Worm (Caenorhabditis elegans) whole organism, mixed stage, embryonic: ENCODE measurements around the gene clp-9.

ENCODE experiments used
- M03D4.4 ChIP-seq: sonication (generic microtip); optimal IDR thresholded peaks from 2 replicates; lab custom pipeline; 2017; ENCODE audit warnings: mild to moderate bottlenecking, missing genetic modification characterization, missing compliant biosample characterization
- bed-3 ChIP-seq: fragments of 200-800 bp; sonication (Bioruptor generic); optimal IDR thresholded peaks from 3 replicates; lab custom pipeline; 2018; ENCODE audit warnings: mild to moderate bottlenecking, missing genetic modification characterization, moderate library complexity, missing compliant biosample characterization
- ceh-43 ChIP-seq: fragments of 200-800 bp; sonication (Bioruptor generic); optimal IDR thresholded peaks from 2 replicates; lab custom pipeline; 2018; ENCODE audit warnings: mild to moderate bottlenecking, missing genetic modification characterization, moderate library complexity, missing compliant biosample characterization
- ces-1 ChIP-seq: fragments of 150-350 bp; optimal IDR thresholded peaks from 2 replicates; lab custom pipeline; 2014; ENCODE audit warnings: missing biosample characterization, missing genetic modification reagents, missing genetic modification characterization
- cnd-1 ChIP-seq: fragments of 200-800 bp; sonication (Bioruptor generic); optimal IDR thresholded peaks from 2 replicates; lab custom pipeline; 2018; ENCODE audit warnings: mild to moderate bottlenecking, missing genetic modification characterization, missing compliant biosample characterization
- drap-1 ChIP-seq: fragments of 200-800 bp; sonication (Bioruptor generic); optimal IDR thresholded peaks from 3 replicates; lab custom pipeline; 2018; ENCODE audit warnings: mild to moderate bottlenecking, missing genetic modification characterization, missing compliant biosample characterization
- elt-1 ChIP-seq: sonication (generic microtip); optimal IDR thresholded peaks from 2 replicates; lab custom pipeline; 2017; ENCODE audit warnings: missing genetic modification characterization, mild to moderate bottlenecking, missing compliant biosample characterization, antibody characterized with exemption, moderate library complexity, borderline replicate concordance; ENCODE audit not compliant: insufficient read depth
- elt-3 ChIP-seq: fragments of 150-350 bp; optimal IDR thresholded peaks from 2 replicates; lab custom pipeline; 2014; ENCODE audit warnings: missing biosample characterization, missing genetic modification characterization
- ham-2 ChIP-seq: fragments of 200-800 bp; sonication (Bioruptor generic); optimal IDR thresholded peaks from 2 replicates; lab custom pipeline; 2018; ENCODE audit warnings: mild to moderate bottlenecking, missing genetic modification characterization, missing compliant biosample characterization
- hlh-1 ChIP-seq: fragments of 150-350 bp; optimal IDR thresholded peaks from 2 replicates; lab custom pipeline; 2014; ENCODE audit warnings: missing biosample characterization, missing genetic modification reagents, missing genetic modification characterization
- lin-13 ChIP-seq: fragments of 150-350 bp; optimal IDR thresholded peaks from 2 replicates; lab custom pipeline; 2014; ENCODE audit warnings: missing biosample characterization, missing genetic modification characterization
- lin-32 ChIP-seq: fragments of 200-800 bp; sonication (Bioruptor generic); optimal IDR thresholded peaks from 2 replicates; lab custom pipeline; 2018; ENCODE audit warnings: mild to moderate bottlenecking, missing genetic modification characterization, missing compliant biosample characterization
- lsy-2 ChIP-seq: fragments of 150-350 bp; optimal IDR thresholded peaks from 2 replicates; lab custom pipeline; 2014; ENCODE audit warnings: missing biosample characterization, missing genetic modification characterization
- mab-5 ChIP-seq: fragments of 150-350 bp; optimal IDR thresholded peaks from 2 replicates; lab custom pipeline; 2014; ENCODE audit warnings: missing biosample characterization, missing genetic modification characterization
- mep-1 ChIP-seq: fragments of 150-350 bp; optimal IDR thresholded peaks from 2 replicates; lab custom pipeline; 2017; ENCODE audit warnings: missing biosample characterization, missing genetic modification reagents, missing genetic modification characterization, inconsistent platforms
- mls-2 ChIP-seq: sonication (generic microtip); optimal IDR thresholded peaks from 2 replicates; lab custom pipeline; 2016; ENCODE audit warnings: mild to moderate bottlenecking, missing genetic modification characterization, moderate library complexity, missing compliant biosample characterization
- nhr-12 ChIP-seq: fragments of 150-350 bp; optimal IDR thresholded peaks from 2 replicates; lab custom pipeline; 2014; ENCODE audit warnings: missing biosample characterization, missing genetic modification characterization
- nhr-2 ChIP-seq: fragments of 150-350 bp; optimal IDR thresholded peaks from 2 replicates; lab custom pipeline; 2014; ENCODE audit warnings: missing biosample characterization, missing genetic modification characterization
- nhr-237 ChIP-seq: fragments of 150-350 bp; optimal IDR thresholded peaks from 2 replicates; lab custom pipeline; 2014; ENCODE audit warnings: missing biosample characterization, missing genetic modification characterization
- nhr-28 ChIP-seq: fragments of 150-350 bp; optimal IDR thresholded peaks from 2 replicates; lab custom pipeline; 2014; ENCODE audit warnings: missing biosample characterization, missing genetic modification characterization
- nhr-76 ChIP-seq: sonication (generic microtip); optimal IDR thresholded peaks from 2 replicates; lab custom pipeline; 2017; ENCODE audit warnings: missing biosample characterization, missing genetic modification characterization
- pha-4 ChIP-seq: fragments of 150-350 bp; optimal IDR thresholded peaks from 2 replicates; lab custom pipeline; 2018; ENCODE audit warnings: missing biosample characterization, missing genetic modification reagents, missing genetic modification characterization
- sem-2 ChIP-seq: fragments of 200-800 bp; sonication (Bioruptor generic); optimal IDR thresholded peaks from 2 replicates; lab custom pipeline; 2018; ENCODE audit warnings: mild to moderate bottlenecking, missing genetic modification characterization, missing compliant biosample characterization
- snpc-4 ChIP-seq: fragments of 150-350 bp; optimal IDR thresholded peaks from 2 replicates; lab custom pipeline; 2014; ENCODE audit warnings: missing biosample characterization, missing genetic modification characterization
- sptf-1 ChIP-seq: sonication (generic microtip); optimal IDR thresholded peaks from 2 replicates; lab custom pipeline; 2017; ENCODE audit warnings: mild to moderate bottlenecking, missing genetic modification characterization, moderate library complexity, missing compliant biosample characterization
- tbx-8 ChIP-seq: fragments of 200-800 bp; sonication (Bioruptor generic); optimal IDR thresholded peaks from 2 replicates; lab custom pipeline; 2018; ENCODE audit warnings: mild to moderate bottlenecking, missing genetic modification characterization, moderate library complexity, missing compliant biosample characterization
- unc-120 ChIP-seq: sonication (generic microtip); optimal IDR thresholded peaks from 2 replicates; lab custom pipeline; 2017; ENCODE audit warnings: missing genetic modification characterization, missing compliant biosample characterization; ENCODE audit not compliant: poor library complexity, severe bottlenecking
- unc-39 ChIP-seq: fragments of 150-350 bp; optimal IDR thresholded peaks from 2 replicates; lab custom pipeline; 2014; ENCODE audit warnings: missing biosample characterization, missing genetic modification characterization
- unc-62 ChIP-seq: fragments of 150-350 bp; optimal IDR thresholded peaks from 2 replicates; lab custom pipeline; 2014; ENCODE audit warnings: missing biosample characterization, missing genetic modification reagents, missing genetic modification characterization
- ztf-11 ChIP-seq: fragments of 150-350 bp; optimal IDR thresholded peaks from 2 replicates; lab custom pipeline; 2014; ENCODE audit warnings: missing biosample characterization, missing genetic modification characterization

The clp-9 gene

DNA sequence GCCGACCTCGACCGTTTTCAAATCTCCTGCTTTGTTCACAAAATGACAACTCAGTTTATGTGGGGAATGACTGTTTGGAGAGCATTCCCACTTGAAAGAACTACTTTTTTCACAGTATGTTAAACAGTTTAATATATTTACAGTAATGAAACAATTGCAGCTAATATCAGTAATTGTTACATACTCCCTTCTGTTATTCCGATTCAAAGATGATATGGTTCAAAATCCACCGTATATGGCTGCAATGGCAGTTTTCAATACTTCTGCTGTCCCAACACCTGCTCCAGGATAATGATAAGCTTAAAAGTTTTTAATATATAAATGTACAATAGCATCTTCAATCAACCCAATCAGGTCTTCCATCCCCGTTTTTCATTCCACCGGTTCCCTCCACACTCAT is 21.4 kb upstream of the clp-9 start:
- TF ChIP-seq sem-2 (GFP tag; lab: Kevin White, UChicago) (no peak), mab-5 (tag; lab: Kevin White, UChicago) (no peak), elt-3 (tag; lab: Kevin White, UChicago) (no peak), lin-13 (tag; lab: Kevin White, UChicago) (no peak), mls-2 (tag; lab: Kevin White, UChicago) (no peak), ham-2 (GFP tag; lab: Kevin White, UChicago) (no peak), pha-4 (tag; lab: Kevin White, UChicago) (no peak), tbx-8 (GFP tag; lab: Kevin White, UChicago) (no peak), lin-32 (GFP tag; lab: Kevin White, UChicago) (no peak), cnd-1 (tag; lab: Kevin White, UChicago) (no peak), unc-62 (GFP tag; lab: Kevin White, UChicago) (no peak), ceh-43 (GFP tag; lab: Kevin White, UChicago) (no peak), unc-120 (no peak), ces-1 (GFP tag; lab: Kevin White, UChicago) (no peak), hlh-1 (tag; lab: Kevin White, UChicago) (no peak), ztf-11 (tag; lab: Kevin White, UChicago) (no peak)

DNA sequence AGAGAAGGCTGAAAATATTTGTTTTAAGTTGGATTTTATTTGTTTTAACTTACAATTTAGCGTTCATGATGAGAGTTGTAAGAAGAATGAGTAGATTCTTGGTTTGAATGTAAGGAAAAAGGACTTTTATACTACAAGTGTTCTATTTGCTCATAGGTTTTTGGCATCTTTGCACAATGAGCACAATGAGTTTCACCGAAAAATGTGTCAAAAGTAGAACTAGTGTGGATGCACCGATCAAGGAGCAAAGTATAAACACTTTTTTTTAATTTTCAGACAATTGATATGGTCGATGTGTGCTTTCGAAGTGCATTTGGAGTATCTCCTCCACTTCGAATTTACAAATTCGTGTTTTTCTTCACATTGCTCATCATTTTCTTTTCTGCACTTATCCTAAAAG is 20.3 kb upstream of the clp-9 start, which contains the start of gene fipr-11:
TSS of gene fipr-11 (minus strand) at position 101 of the 400 bp plus-strand sequence.
- TF ChIP-seq M03D4.4 (tag; lab: Kevin White, UChicago), result no peak
- TF ChIP-seq lin-32 (GFP tag; lab: Kevin White, UChicago), result no peak
- no peak for TF ChIP-seq mls-2 (tag; lab: Kevin White, UChicago)
- no peak for TF ChIP-seq pha-4 (tag; lab: Kevin White, UChicago)
- no peak for TF ChIP-seq ham-2 (GFP tag; lab: Kevin White, UChicago)
- no peak for TF ChIP-seq sptf-1 (tag; lab: Kevin White, UChicago)
- TF ChIP-seq bed-3 (GFP tag; lab: Kevin White, UChicago), result no peak
- no peak for TF ChIP-seq cnd-1 (tag; lab: Kevin White, UChicago)
- TF ChIP-seq, all 35 proteins: peak for 0

DNA sequence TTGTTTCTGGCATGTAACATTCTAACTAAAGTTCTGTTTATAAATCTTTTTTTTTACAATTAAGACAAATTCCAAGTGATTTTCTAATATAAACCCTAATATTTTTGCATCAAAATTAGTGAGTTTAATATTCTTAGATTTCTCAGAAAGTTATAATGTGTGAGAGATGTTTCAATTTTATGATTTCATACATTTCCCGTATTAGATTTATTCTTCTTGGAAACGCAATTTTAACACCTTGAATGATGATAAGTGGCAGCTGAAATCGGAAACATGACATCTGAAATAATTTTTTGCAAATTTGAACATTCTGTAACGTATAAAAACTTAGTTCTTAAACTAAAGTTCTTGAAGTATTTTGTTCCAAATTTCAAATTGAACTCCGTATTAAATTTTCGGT is 15.4 kb upstream of the clp-9 start:
- no peak for TF ChIP-seq tbx-8 (GFP tag; lab: Kevin White, UChicago)
- no peak for TF ChIP-seq nhr-12 (tag; lab: Kevin White, UChicago)
- TF ChIP-seq unc-62 (GFP tag; lab: Kevin White, UChicago), result no peak
- TF ChIP-seq sem-2 (GFP tag; lab: Kevin White, UChicago), result no peak
- TF ChIP-seq nhr-237, result no peak
- TF ChIP-seq mls-2 (tag; lab: Kevin White, UChicago), result no peak

DNA sequence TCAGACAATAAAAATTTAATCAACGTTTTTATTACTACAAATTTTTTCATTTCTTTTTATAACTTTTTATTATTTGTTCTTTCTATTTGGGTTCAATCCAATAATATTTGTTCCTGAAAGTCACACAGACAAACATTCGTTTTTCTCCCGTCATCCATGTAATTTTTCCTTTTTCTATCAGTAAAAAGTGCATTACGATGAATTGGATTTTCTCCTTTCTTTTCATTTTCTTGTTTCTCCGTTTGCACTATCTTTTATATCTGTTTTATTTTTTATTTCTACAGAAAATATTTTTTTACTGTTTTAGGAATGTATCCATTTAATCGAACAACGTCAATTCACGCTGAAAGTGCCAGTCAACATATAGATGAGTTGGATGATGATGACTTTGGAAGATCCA is 13.5 kb upstream of the clp-9 start, which contains the start of gene egl-47:
TSS of gene egl-47 (plus strand) at position 301 of the 400 bp plus-strand sequence.
- TF ChIP-seq elt-3 (tag; lab: Kevin White, UChicago) (no peak), nhr-28 (tag; lab: Kevin White, UChicago) (no peak), cnd-1 (tag; lab: Kevin White, UChicago) (no peak)

DNA sequence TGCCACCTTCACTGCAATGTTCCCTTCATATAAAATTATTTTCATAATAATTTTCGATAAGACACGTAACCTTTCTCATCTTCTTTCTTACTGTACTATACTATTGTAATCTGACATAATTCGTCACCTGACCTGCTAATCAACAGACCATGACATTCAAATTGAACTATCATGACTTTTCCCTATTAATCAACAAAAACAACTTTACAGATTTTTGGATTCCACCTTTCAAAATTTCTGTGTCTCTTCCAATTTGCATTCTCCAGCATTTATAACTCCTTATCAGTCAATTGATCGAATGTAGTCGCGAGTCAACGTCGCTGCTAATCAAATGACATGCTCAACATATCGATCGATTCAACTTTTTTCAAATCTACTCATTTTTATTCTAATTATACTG is 3.9 kb upstream of the clp-9 start, which contains the start of gene fshr-1:
TSS of gene fshr-1 (plus strand) at position 209 of the 400 bp plus-strand sequence.
- TF ChIP-seq ces-1 (GFP tag; lab: Kevin White, UChicago), result no peak
- no peak for TF ChIP-seq elt-3 (tag; lab: Kevin White, UChicago)

DNA sequence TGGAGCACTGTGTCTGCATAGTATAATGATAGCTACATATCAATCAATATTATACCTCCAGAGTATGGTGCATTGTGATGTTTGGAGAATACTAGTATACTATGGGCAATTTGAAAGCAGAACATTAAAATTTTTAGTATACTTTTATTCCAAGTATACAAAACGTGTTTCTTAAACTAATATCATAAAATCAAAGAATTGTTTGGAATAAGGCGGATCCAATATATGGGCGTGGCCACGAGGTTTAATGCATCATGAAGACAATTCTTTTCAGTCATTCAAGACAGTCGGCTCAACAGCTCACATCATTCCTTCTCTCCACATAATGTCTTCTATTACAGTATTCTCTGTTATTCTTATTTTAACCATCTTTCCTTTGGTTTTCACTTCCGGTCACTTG is 5.9 kb downstream of the clp-9 start, which contains the start of gene sdz-31:
TSS of gene sdz-31 (plus strand) at position 301 of the 400 bp plus-strand sequence.
- TF ChIP-seq drap-1 (GFP tag; lab: Kevin White, UChicago) (no peak), cnd-1 (tag; lab: Kevin White, UChicago) (no peak), nhr-76 (no peak), mls-2 (tag; lab: Kevin White, UChicago) (no peak), ham-2 (GFP tag; lab: Kevin White, UChicago) (no peak), sem-2 (GFP tag; lab: Kevin White, UChicago) (no peak), pha-4 (tag; lab: Kevin White, UChicago) (no peak), tbx-8 (GFP tag; lab: Kevin White, UChicago) (no peak), unc-62 (GFP tag; lab: Kevin White, UChicago) (no peak)

DNA sequence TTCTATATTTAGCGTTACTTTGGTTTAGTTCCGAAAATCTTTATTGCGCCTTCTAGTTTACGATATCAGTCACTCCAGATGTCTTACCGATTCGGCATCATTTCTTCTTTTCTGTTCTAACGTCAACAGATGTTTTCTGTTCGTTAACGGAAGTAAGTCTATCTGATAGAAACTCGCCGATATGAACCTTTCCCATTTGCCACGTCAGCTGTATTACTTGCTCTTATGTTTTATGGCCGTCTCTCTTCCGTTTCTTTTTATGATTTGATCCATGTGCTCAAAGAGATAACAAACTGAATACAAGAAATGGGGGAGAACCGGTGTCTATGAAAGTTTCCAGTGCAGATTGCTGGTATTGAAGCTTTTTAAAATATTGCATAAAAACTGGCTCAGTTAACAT is 6.4 kb downstream of the clp-9 start, which contains the start of gene srab-26:
TSS of gene srab-26 (minus strand) at position 101 of the 400 bp plus-strand sequence.
- TF ChIP-seq cnd-1 (tag; lab: Kevin White, UChicago) (no peak), nhr-2 (tag; lab: Kevin White, UChicago) (no peak), elt-1 (tag; lab: Kevin White, UChicago) (no peak), unc-120 (no peak), lin-13 (tag; lab: Kevin White, UChicago) (no peak), pha-4 (tag; lab: Kevin White, UChicago) (no peak), M03D4.4 (tag; lab: Kevin White, UChicago) (no peak), nhr-28 (tag; lab: Kevin White, UChicago) (no peak), ham-2 (GFP tag; lab: Kevin White, UChicago) (no peak), unc-39 (no peak), mls-2 (tag; lab: Kevin White, UChicago) (no peak), unc-62 (GFP tag; lab: Kevin White, UChicago) (no peak), snpc-4 (tag; lab: Kevin White, UChicago) (no peak), lsy-2 (tag; lab: Kevin White, UChicago) (no peak), mep-1 (tag; lab: Kevin White, UChicago) (no peak)
